Worm (Caenorhabditis elegans) whole organism, early embryonic: ENCODE measurements around the gene lgc-53.

ENCODE experiments used
- F13C5.2 ChIP-seq: sonication (generic microtip); optimal IDR thresholded peaks from 2 replicates; lab custom pipeline; 2017; ENCODE audit warnings: mild to moderate bottlenecking, missing genetic modification characterization, inconsistent platforms, missing compliant biosample characterization
- aly-1 ChIP-seq: sonication (generic microtip); optimal IDR thresholded peaks from 2 replicates; lab custom pipeline; 2016; ENCODE audit warnings: missing genetic modification characterization, missing compliant biosample characterization
- ama-1 ChIP-seq: fragments of 150-350 bp; optimal IDR thresholded peaks from 2 replicates; lab custom pipeline; 2014
- ets-7 ChIP-seq: sonication (generic microtip); optimal IDR thresholded peaks from 2 replicates; lab custom pipeline; 2016; ENCODE audit warnings: missing genotype, missing genetic modification characterization, missing compliant biosample characterization
- flt-1 ChIP-seq: fragments of 200-800 bp; sonication (Bioruptor generic); IDR thresholded peaks from 2 replicates; pipeline ENCODE4 v1.3.6; 2022; ENCODE audit warnings: missing genetic modification characterization, missing compliant biosample characterization
- scrt-1 ChIP-seq: fragments of 200-800 bp; sonication (Bioruptor generic); IDR thresholded peaks from 2 replicates; pipeline ENCODE4 v1.3.6; 2022; ENCODE audit warnings: missing genetic modification characterization, missing compliant biosample characterization
- sea-1 ChIP-seq: fragments of 200-800 bp; sonication (Bioruptor generic); conservative IDR thresholded peaks from 2 replicates; pipeline ENCODE4 v1.3.6; 2022; ENCODE audit warnings: missing genetic modification characterization, missing compliant biosample characterization
- tbx-37 ChIP-seq: fragments of 200-800 bp; sonication (Bioruptor generic); conservative IDR thresholded peaks from 2 replicates; pipeline ENCODE4 v1.3.6; 2022; ENCODE audit warnings: missing genetic modification reagents, missing genetic modification characterization, missing compliant biosample characterization
- tra-4 ChIP-seq: sonication (generic microtip); optimal IDR thresholded peaks from 2 replicates; lab custom pipeline; 2017; ENCODE audit warnings: missing genetic modification characterization, missing compliant biosample characterization

ce11 chrX:16674632-16675031, 36.8 kb upstream of the lgc-53 start, which contains the start of gene tag-343:
- no peak for TF ChIP-seq ama-1
- no peak for TF ChIP-seq aly-1 (tag; lab: Kevin White, UChicago)
- TF ChIP-seq tra-4 (tag; lab: Kevin White, UChicago) = no peak
- TF ChIP-seq flt-1 (GFP tag; lab: Robert Waterston, UW) = no peak
- no peak for TF ChIP-seq ets-7 (tag; lab: Kevin White, UChicago)
- TF ChIP-seq scrt-1 (GFP tag; lab: Robert Waterston, UW) = no peak
- no peak for TF ChIP-seq sea-1 (GFP tag; lab: Robert Waterston, UW)
- TF ChIP-seq tbx-37 (GFP tag; lab: Robert Waterston, UW) = no peak
- TF ChIP-seq F13C5.2 (tag; lab: Kevin White, UChicago) = no peak
